Fruit fly (Drosophila melanogaster) whole organism, embryonic: ENCODE data around the gene syd.

Source experiments
- Asciz ChIP-seq: fragments of 200-800 bp; sonication (Bioruptor generic); optimal IDR thresholded peaks from 2 replicates; lab custom pipeline; 2017; ENCODE audit warnings: missing biosample characterization, mild to moderate bottlenecking, missing genetic modification characterization, missing genetic modification reagents
- Atf3 ChIP-seq: fragments of 200-800 bp; sonication (Bioruptor generic); optimal IDR thresholded peaks from 3 replicates; lab custom pipeline; 2016; ENCODE audit warnings: missing biosample characterization, missing genetic modification characterization
- Atf6 ChIP-seq: fragments of 200-800 bp; sonication (Bioruptor generic); IDR thresholded peaks from 2 replicates; pipeline ENCODE4 v1.3.6; 2022; ENCODE audit warnings: missing biosample characterization, missing genetic modification characterization
- Bteb2 ChIP-seq: fragments of 200-800 bp; sonication (Bioruptor generic); optimal IDR thresholded peaks from 2 replicates; lab custom pipeline; 2016; ENCODE audit warnings: missing biosample characterization, missing genetic modification characterization
- CG10321 ChIP-seq: fragments of 200-800 bp; sonication (Bioruptor generic); IDR thresholded peaks from 2 replicates; pipeline ENCODE4 v1.3.6; 2022; ENCODE audit warnings: missing biosample characterization, missing genetic modification characterization
- CG12071 ChIP-seq: fragments of 200-800 bp; sonication (Bioruptor generic); optimal IDR thresholded peaks from 3 replicates; lab custom pipeline; 2018; ENCODE audit warnings: missing biosample characterization, mild to moderate bottlenecking, missing genetic modification characterization
- CG12236 ChIP-seq: fragments of 200-800 bp; sonication (Bioruptor generic); optimal IDR thresholded peaks from 2 replicates; lab custom pipeline; 2016; ENCODE audit warnings: missing biosample characterization, missing genetic modification characterization
- CG12769 ChIP-seq: fragments of 200-800 bp; sonication (Bioruptor generic); optimal IDR thresholded peaks from 2 replicates; lab custom pipeline; 2019; ENCODE audit warnings: missing biosample characterization, mild to moderate bottlenecking, missing genetic modification characterization, moderate library complexity
- CG13775 ChIP-seq: fragments of 200-800 bp; sonication (Bioruptor generic); optimal IDR thresholded peaks from 3 replicates; lab custom pipeline; 2017; ENCODE audit warnings: missing biosample characterization, mild to moderate bottlenecking, missing genetic modification characterization
- CG15073 ChIP-seq: fragments of 200-800 bp; sonication (Bioruptor generic); optimal IDR thresholded peaks from 2 replicates; lab custom pipeline; 2016; ENCODE audit warnings: missing biosample characterization, missing genetic modification characterization
- CG15514 ChIP-seq: fragments of 200-800 bp; sonication (Bioruptor generic); optimal IDR thresholded peaks from 3 replicates; lab custom pipeline; 2017; ENCODE audit warnings: missing biosample characterization, missing genetic modification characterization, mild to moderate bottlenecking, moderate library complexity, missing genetic modification reagents
- CG1603 ChIP-seq: fragments of 200-800 bp; sonication (Bioruptor generic); optimal IDR thresholded peaks from 2 replicates; lab custom pipeline; 2019; ENCODE audit warnings: missing biosample characterization, mild to moderate bottlenecking, missing genetic modification characterization, moderate library complexity
- CG17186 ChIP-seq: fragments of 200-800 bp; sonication (Bioruptor generic); optimal IDR thresholded peaks from 3 replicates; lab custom pipeline; 2017; ENCODE audit warnings: missing biosample characterization, missing genetic modification reagents, missing genetic modification characterization
- CG18476 ChIP-seq: fragments of 200-800 bp; sonication (Bioruptor generic); optimal IDR thresholded peaks from 2 replicates; lab custom pipeline; 2016; ENCODE audit warnings: missing biosample characterization, mild to moderate bottlenecking, missing genetic modification characterization
- CG18619 ChIP-seq: fragments of 200-800 bp; sonication (Bioruptor generic); optimal IDR thresholded peaks from 3 replicates; lab custom pipeline; 2017; ENCODE audit warnings: missing biosample characterization, mild to moderate bottlenecking, missing genetic modification characterization
- CG2202 ChIP-seq: fragments of 200-800 bp; sonication (Bioruptor generic); optimal IDR thresholded peaks from 2 replicates; lab custom pipeline; 2018; ENCODE audit warnings: missing biosample characterization, mild to moderate bottlenecking, missing genetic modification characterization
- CG2875 ChIP-seq: fragments of 200-800 bp; sonication (Bioruptor generic); optimal IDR thresholded peaks from 2 replicates; lab custom pipeline; 2017; ENCODE audit warnings: missing biosample characterization, mild to moderate bottlenecking, missing genetic modification characterization, missing genetic modification reagents
- CG30431 ChIP-seq: fragments of 200-800 bp; sonication (Bioruptor generic); optimal IDR thresholded peaks from 2 replicates; lab custom pipeline; 2017; ENCODE audit warnings: missing biosample characterization, missing genetic modification characterization
- CG31441 ChIP-seq: fragments of 200-800 bp; sonication (Bioruptor generic); IDR thresholded peaks from 2 replicates; pipeline ENCODE4 v1.3.6; 2022; ENCODE audit warnings: missing biosample characterization, missing genetic modification characterization
- CG4820 ChIP-seq: fragments of 200-800 bp; sonication (Bioruptor generic); optimal IDR thresholded peaks from 3 replicates; lab custom pipeline; 2016; ENCODE audit warnings: missing biosample characterization, missing genetic modification characterization
- CG5245 ChIP-seq: fragments of 200-800 bp; sonication (Bioruptor generic); optimal IDR thresholded peaks from 3 replicates; lab custom pipeline; 2016; ENCODE audit warnings: missing biosample characterization, missing genetic modification characterization
- CG6765 ChIP-seq: fragments of 200-800 bp; sonication (Bioruptor generic); optimal IDR thresholded peaks from 3 replicates; lab custom pipeline; 2017; ENCODE audit warnings: missing biosample characterization, mild to moderate bottlenecking, missing genetic modification characterization
- CG8765 ChIP-seq: fragments of 200-800 bp; sonication (Bioruptor generic); IDR thresholded peaks from 2 replicates; pipeline ENCODE4 v1.3.6; 2022; ENCODE audit warnings: missing biosample characterization, missing genetic modification characterization
- Drgx ChIP-seq: fragments of 200-800 bp; sonication (Bioruptor generic); IDR thresholded peaks from 2 replicates; pipeline ENCODE4 v1.3.6; 2022; ENCODE audit warnings: missing biosample characterization, missing genetic modification characterization
- E2f2 ChIP-seq: fragments of 200-800 bp; sonication (Bioruptor generic); IDR thresholded peaks from 2 replicates; pipeline ENCODE4 v1.3.6; 2022; ENCODE audit warnings: missing biosample characterization, missing genetic modification characterization
- Eip74EF ChIP-seq, 2 experiments: fragments of 200-800 bp in 1 of 2; fragments of >200 bp in 1 of 2; sonication (Bioruptor generic) in 1 of 2; optimal IDR thresholded peaks; 2 replicates each; lab custom pipeline; 2017 to 2019; ENCODE audit warnings: missing biosample characterization in 2 of 2, missing genetic modification characterization in 2 of 2, mild to moderate bottlenecking in 1 of 2, moderate library complexity in 1 of 2
- Fer2 ChIP-seq: fragments of 200-800 bp; sonication (Bioruptor generic); optimal IDR thresholded peaks from 2 replicates; lab custom pipeline; 2018; ENCODE audit warnings: missing biosample characterization, mild to moderate bottlenecking, missing genetic modification characterization, moderate library complexity
- HLH54F ChIP-seq: fragments of 200-800 bp; sonication (Bioruptor generic); optimal IDR thresholded peaks from 3 replicates; lab custom pipeline; 2016; ENCODE audit warnings: missing biosample characterization, missing genetic modification characterization
- Hand ChIP-seq: fragments of 200-800 bp; sonication (Bioruptor generic); optimal IDR thresholded peaks from 2 replicates; lab custom pipeline; 2017; ENCODE audit warnings: mild to moderate bottlenecking, missing biosample characterization, missing genetic modification reagents, missing genetic modification characterization
- MBD-R2 ChIP-seq: fragments of 200-800 bp; sonication (Bioruptor generic); IDR thresholded peaks from 2 replicates; pipeline ENCODE4 v1.3.6; 2022; ENCODE audit warnings: missing biosample characterization, missing genetic modification characterization
- Ptx1 ChIP-seq: fragments of 200-800 bp; sonication (Bioruptor generic); IDR thresholded peaks from 2 replicates; pipeline ENCODE4 v1.3.6; 2022; ENCODE audit warnings: missing biosample characterization, missing genetic modification characterization
- Spps ChIP-seq: fragments of 200-800 bp; sonication (Bioruptor generic); optimal IDR thresholded peaks from 2 replicates; lab custom pipeline; 2018; ENCODE audit warnings: missing biosample characterization, mild to moderate bottlenecking, missing genetic modification characterization
- Sry-β ChIP-seq: fragments of 200-800 bp; sonication (Bioruptor generic); optimal IDR thresholded peaks from 2 replicates; lab custom pipeline; 2018; ENCODE audit warnings: missing biosample characterization, mild to moderate bottlenecking, missing genetic modification characterization, moderate library complexity
- TFAM ChIP-seq: fragments of 200-800 bp; sonication (Bioruptor generic); optimal IDR thresholded peaks from 2 replicates; lab custom pipeline; 2017; ENCODE audit warnings: missing biosample characterization, missing genetic modification characterization, inconsistent platforms
- Xrp1 ChIP-seq: fragments of 200-800 bp; sonication (Bioruptor generic); IDR thresholded peaks from 2 replicates; pipeline ENCODE4 v1.3.6; 2022; ENCODE audit warnings: missing biosample characterization, missing genetic modification characterization
- ase ChIP-seq: fragments of 200-800 bp; sonication (Bioruptor generic); IDR thresholded peaks from 3 replicates; pipeline ENCODE4 v1.3.6; 2022; ENCODE audit warnings: missing biosample characterization, missing genetic modification characterization
- ci ChIP-seq: fragments of 200-800 bp; sonication (Bioruptor generic); IDR thresholded peaks from 3 replicates; pipeline ENCODE4 v1.3.6; 2022; ENCODE audit warnings: missing biosample characterization, missing genetic modification characterization
- dati ChIP-seq: fragments of 200-800 bp; sonication (Bioruptor generic); IDR thresholded peaks from 2 replicates; pipeline ENCODE4 v1.3.6; 2022; ENCODE audit warnings: missing biosample characterization, missing genetic modification characterization
- en ChIP-seq: fragments of 200-800 bp; sonication (Bioruptor generic); optimal IDR thresholded peaks from 2 replicates; lab custom pipeline; 2016; ENCODE audit warnings: missing biosample characterization, missing genetic modification characterization
- eve ChIP-seq, 2 experiments: fragments of >200 bp; optimal IDR thresholded peaks; 2 replicates each; lab custom pipeline; 2017; ENCODE audit warnings: missing biosample characterization in 2 of 2, missing genetic modification characterization in 2 of 2
- fd102C ChIP-seq: fragments of 200-800 bp; sonication (Bioruptor generic); optimal IDR thresholded peaks from 2 replicates; lab custom pipeline; 2018; ENCODE audit warnings: missing biosample characterization, mild to moderate bottlenecking, missing genetic modification characterization, moderate library complexity
- gsb ChIP-seq: fragments of 200-800 bp; sonication (Bioruptor generic); IDR thresholded peaks from 2 replicates; pipeline ENCODE4 v1.3.6; 2022; ENCODE audit warnings: missing biosample characterization, missing genetic modification characterization
- gsb-n ChIP-seq: fragments of 200-800 bp; sonication (Bioruptor generic); optimal IDR thresholded peaks from 3 replicates; lab custom pipeline; 2018; ENCODE audit warnings: missing biosample characterization, mild to moderate bottlenecking, missing genetic modification characterization
- h ChIP-seq: fragments of >200 bp; optimal IDR thresholded peaks from 2 replicates; lab custom pipeline; 2017
- knrl ChIP-seq: fragments of 200-800 bp; sonication (Bioruptor generic); IDR thresholded peaks from 3 replicates; pipeline ENCODE4 v1.3.6; 2022; ENCODE audit warnings: missing biosample characterization, missing genetic modification characterization; ENCODE audit not compliant: partially characterized antibody
- pfk ChIP-seq: fragments of 200-800 bp; sonication (Bioruptor generic); optimal IDR thresholded peaks from 2 replicates; lab custom pipeline; 2018; ENCODE audit warnings: missing biosample characterization, mild to moderate bottlenecking, missing genetic modification characterization, moderate library complexity
- pnt ChIP-seq: fragments of 200-800 bp; sonication (Bioruptor generic); optimal IDR thresholded peaks from 3 replicates; lab custom pipeline; 2016; ENCODE audit warnings: missing biosample characterization, missing genetic modification characterization
- ranshi ChIP-seq: fragments of 200-800 bp; sonication (Bioruptor generic); IDR thresholded peaks from 2 replicates; pipeline ENCODE4 v1.3.6; 2022; ENCODE audit warnings: missing biosample characterization, missing genetic modification characterization
- sd ChIP-seq: fragments of 200-800 bp; sonication (Bioruptor generic); optimal IDR thresholded peaks from 3 replicates; lab custom pipeline; 2018; ENCODE audit warnings: missing biosample characterization, mild to moderate bottlenecking, missing genetic modification characterization, moderate library complexity
- sens-2 ChIP-seq: fragments of 200-800 bp; sonication (Bioruptor generic); IDR thresholded peaks from 2 replicates; pipeline ENCODE4 v1.3.6; 2022; ENCODE audit warnings: missing biosample characterization, missing genetic modification characterization
- sim ChIP-seq: fragments of 200-800 bp; sonication (Bioruptor generic); IDR thresholded peaks from 2 replicates; pipeline ENCODE4 v1.3.6; 2022; ENCODE audit warnings: missing biosample characterization, missing genetic modification characterization
- ttk ChIP-seq: fragments of 200-800 bp; sonication (Bioruptor generic); IDR thresholded peaks from 2 replicates; pipeline ENCODE4 v2.1.2; 2022; ENCODE audit warnings: missing biosample characterization, missing genetic modification characterization

The syd gene

dm6 chr3L:7976081-7976483, 40.2 kb upstream of the syd start, which contains the start of the genes HP4 and CG8209 (continued):
- TF ChIP-seq CG1603 (tag; lab: Kevin White, UChicago), result peak; percentile 22
- TF ChIP-seq ttk (GFP tag; lab: Robert Waterston, UW), result peak; percentile 83
- no peak for TF ChIP-seq CG12071 (GFP tag; lab: Kevin White, UChicago)
- TF ChIP-seq CG5245 (GFP tag; lab: Kevin White, UChicago), result peak; percentile 58
- peak; percentile 54 for TF ChIP-seq Sry-β (GFP tag; lab: Kevin White, UChicago)
- 0 out of 2 replicates have a peak, but pooled peaks have one; percentile 5 for TF ChIP-seq gsb
- peak; percentile 94 for TF ChIP-seq knrl (GFP tag; lab: Robert Waterston, UW)
- peak; percentile 89 for TF ChIP-seq MBD-R2 (GFP tag; lab: Robert Waterston, UW)
- TF ChIP-seq CG17186, result no peak
- peak; percentile 75 for TF ChIP-seq Atf6 (GFP tag; lab: Robert Waterston, UW)
- TF ChIP-seq sens-2 (GFP tag; lab: Robert Waterston, UW), result no peak
- TF ChIP-seq CG6765, result peak; percentile 70
- TF ChIP-seq ci (GFP tag; lab: Robert Waterston, UW), result peak; percentile 82
- TF ChIP-seq HLH54F, result peak; percentile 67
- no peak for TF ChIP-seq dati (GFP tag; lab: Robert Waterston, UW)
- TF ChIP-seq fd102C, result no peak
- peak; percentile 72 for TF ChIP-seq E2f2
- TF ChIP-seq ranshi (GFP tag; lab: Robert Waterston, UW), result peak; percentile 86
- TF ChIP-seq Xrp1 (GFP tag; lab: Robert Waterston, UW), result peak; percentile 91
- peak; percentile 78 for TF ChIP-seq CG15514 (GFP tag; lab: Kevin White, UChicago)
- TF ChIP-seq CG13775 (GFP tag; lab: Kevin White, UChicago), result peak; percentile 88
- TF ChIP-seq sd (tag; lab: Kevin White, UChicago), result peak; percentile 66
- TF ChIP-seq CG15073 (GFP tag; lab: Kevin White, UChicago), result no peak
- no peak; the same call in 1 of the 2 replicates for TF ChIP-seq sim (GFP tag; lab: Robert Waterston, UW)
- peak; percentile 91 for TF ChIP-seq CG31441
- TF ChIP-seq CG18476 (GFP tag; lab: Kevin White, UChicago), result peak; percentile 75
- TF ChIP-seq h (lab: Kevin White, UChicago), result no peak
- TF ChIP-seq CG18619 (GFP tag; lab: Kevin White, UChicago), result peak; percentile 58
- TF ChIP-seq CG30431, result peak; percentile 60
- peak; percentile 51 for TF ChIP-seq CG12769 (tag; lab: Kevin White, UChicago)
- TF ChIP-seq Eip74EF (GFP tag; optimal IDR thresholded peaks at IDR 0.05; lab: Kevin White, UChicago), result peak in 1 of 2 experiments; percentile 63
- TF ChIP-seq CG8765, result peak; percentile 76
- TF ChIP-seq CG2202 (tag; lab: Kevin White, UChicago), result peak; percentile 36
- peak; percentile 18 for TF ChIP-seq pfk (GFP tag; lab: Kevin White, UChicago)
- peak; percentile 79 for TF ChIP-seq Fer2 (tag; lab: Kevin White, UChicago)
- peak; percentile 73 for TF ChIP-seq CG4820
- TF ChIP-seq en, result no peak
- no peak for TF ChIP-seq CG12236 (GFP tag; lab: Kevin White, UChicago)
- TF ChIP-seq Drgx (GFP tag; lab: Robert Waterston, UW), result peak; percentile 74
- peak; percentile 93 for TF ChIP-seq Ptx1
- peak; percentile 75; the same call in 2 of the 3 replicates for TF ChIP-seq ase
- TF ChIP-seq CG2875 (GFP tag; lab: Kevin White, UChicago), result peak; percentile 30
- TF ChIP-seq Spps, result peak; percentile 74
- peak; percentile 85 for TF ChIP-seq gsb-n (tag; lab: Kevin White, UChicago)
- TF ChIP-seq Atf3 (GFP tag; lab: Kevin White, UChicago), result peak; percentile 31
- TF ChIP-seq CG10321 (GFP tag; lab: Robert Waterston, UW), result peak; percentile 21; the same call in 1 of the 2 replicates
- TF ChIP-seq Asciz (GFP tag; lab: Kevin White, UChicago), result peak; percentile 53
- TF ChIP-seq TFAM (GFP tag; lab: Kevin White, UChicago), result no peak
- peak; percentile 36 for TF ChIP-seq Bteb2 (GFP tag; lab: Kevin White, UChicago)
- no peak for TF ChIP-seq Hand (GFP tag; lab: Kevin White, UChicago)
- peak; percentile 38 for TF ChIP-seq pnt (GFP tag; lab: Kevin White, UChicago)
- no peak for TF ChIP-seq eve (GFP tag; optimal IDR thresholded peaks at IDR 0.05; lab: Kevin White, UChicago)
